Fruit fly (Drosophila melanogaster): Measurements from ENCODE around the gene CG5418.

dm6 chr2L:12466506-12467043 lies 13.5 kb upstream of the CG5418 start:
- TF ChIP-seq EcR (GFP tag; optimal IDR thresholded peaks at IDR 0.05) (no peak), psq (optimal IDR thresholded peaks at IDR 0.05) (no peak)

Measured in whole organism.